Worm (Caenorhabditis elegans): Measurements from ENCODE around the gene srh-237.

Gene srh-237

DNA sequence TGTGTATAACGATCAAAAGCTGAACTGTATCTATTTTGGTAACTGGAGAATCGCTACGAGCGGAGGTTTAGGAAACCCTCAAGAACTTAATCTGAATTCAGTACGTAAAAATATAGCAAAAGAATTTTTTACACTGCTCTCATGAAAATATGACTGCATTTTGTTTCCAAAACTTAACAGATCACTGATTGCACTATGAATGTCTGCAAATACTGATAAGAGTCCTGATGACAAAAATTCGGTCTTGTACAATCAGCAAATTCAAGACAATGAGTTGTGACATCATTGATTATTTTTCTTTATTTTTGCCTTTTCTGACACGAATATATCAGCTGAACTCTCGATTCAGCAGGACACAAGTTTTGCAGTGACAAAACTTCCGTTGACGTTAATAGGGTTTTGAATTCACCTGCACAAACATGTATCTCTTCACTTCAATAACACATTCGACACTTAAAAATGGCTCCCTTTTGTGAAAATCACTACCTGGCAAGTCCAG lies at the start of gene srh-237:
TSS of gene srh-237 (plus strand) at position 449 of the 499 bp plus-strand sequence.
- no peak for TF ChIP-seq dao-5 (tag; optimal IDR thresholded peaks at IDR 0.05)
- no peak for TF ChIP-seq him-1 (tag; optimal IDR thresholded peaks at IDR 0.05)
- TF ChIP-seq W03F9.2 (tag; optimal IDR thresholded peaks at IDR 0.05): no peak

DNA sequence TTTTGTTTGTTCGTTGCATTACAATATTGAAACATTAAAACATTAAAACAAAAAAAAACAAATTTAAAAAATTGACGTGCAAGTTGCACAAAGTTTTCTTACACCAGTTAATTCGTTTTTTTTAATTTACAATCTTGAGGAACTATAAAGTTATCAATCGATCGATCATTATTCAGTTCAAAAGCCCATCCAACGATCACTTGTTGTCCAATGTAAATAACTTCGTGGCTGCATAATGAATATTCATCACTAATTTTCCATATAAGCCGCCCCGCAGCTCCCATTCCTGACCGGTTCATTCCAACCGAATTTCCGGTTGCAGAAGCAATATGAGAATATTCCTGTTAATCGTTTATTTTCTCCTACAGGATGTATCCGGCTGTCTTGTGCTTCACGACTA lies 47.9 kb upstream of the srh-237 start, which contains the start of gene hpo-33:
TSS of gene hpo-33 (plus strand) at position 301 of the 400 bp plus-strand sequence.
- TF ChIP-seq W03F9.2 (tag; optimal IDR thresholded peaks at IDR 0.05) (no peak), him-1 (tag; optimal IDR thresholded peaks at IDR 0.05) (no peak), dao-5 (tag; optimal IDR thresholded peaks at IDR 0.05) (no peak)

DNA sequence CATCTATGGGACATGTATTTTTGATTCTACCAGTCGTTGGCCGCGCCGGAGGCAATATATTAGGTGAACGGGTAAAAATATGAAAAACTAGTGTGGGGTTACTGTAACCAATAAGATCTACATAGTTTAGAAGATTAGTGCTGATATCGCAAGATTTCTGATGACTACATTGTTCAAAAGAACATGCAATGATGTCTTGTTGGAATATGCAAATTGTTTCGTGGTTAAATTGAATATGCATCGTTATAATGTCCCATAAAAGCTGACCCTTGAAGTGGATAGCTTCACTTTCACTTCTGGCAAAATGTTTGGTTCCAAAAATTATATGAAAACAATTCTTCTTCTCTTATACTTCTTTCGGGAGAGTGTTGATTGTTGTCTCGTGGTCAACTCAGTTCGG lies 45.7 kb upstream of the srh-237 start, which contains the start of gene F28B1.2:
TSS of gene F28B1.2 (plus strand) at position 301 of the 400 bp plus-strand sequence.
- no peak for TF ChIP-seq him-1 (tag; optimal IDR thresholded peaks at IDR 0.05)
- no peak for TF ChIP-seq dao-5 (tag; optimal IDR thresholded peaks at IDR 0.05)
- TF ChIP-seq W03F9.2 (tag; optimal IDR thresholded peaks at IDR 0.05): no peak

DNA sequence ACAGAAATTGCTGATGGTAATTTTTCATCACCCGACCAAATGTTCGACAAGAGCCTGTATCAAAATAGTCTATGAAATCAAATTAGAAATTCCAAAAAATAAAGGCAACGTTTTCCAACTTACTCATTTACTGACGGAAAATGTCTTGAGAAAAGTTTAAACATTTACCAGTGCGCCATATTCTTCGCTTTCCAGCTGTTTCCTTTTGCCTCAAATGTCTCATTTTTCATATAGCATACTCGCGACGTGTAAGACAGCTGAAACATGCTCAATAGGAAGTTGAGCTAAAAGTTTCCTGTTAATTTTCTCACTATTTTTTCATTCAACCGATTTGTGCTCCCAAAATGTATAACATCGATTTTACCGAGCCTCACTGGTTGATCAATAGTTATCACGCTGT lies 30.2 kb upstream of the srh-237 start, which contains the start of gene sri-66:
TSS of gene sri-66 (plus strand) at position 301 of the 400 bp plus-strand sequence.
- no peak for TF ChIP-seq W03F9.2 (tag; optimal IDR thresholded peaks at IDR 0.05)
- no peak for TF ChIP-seq dao-5 (tag; optimal IDR thresholded peaks at IDR 0.05)
- TF ChIP-seq him-1 (tag; optimal IDR thresholded peaks at IDR 0.05): no peak

DNA sequence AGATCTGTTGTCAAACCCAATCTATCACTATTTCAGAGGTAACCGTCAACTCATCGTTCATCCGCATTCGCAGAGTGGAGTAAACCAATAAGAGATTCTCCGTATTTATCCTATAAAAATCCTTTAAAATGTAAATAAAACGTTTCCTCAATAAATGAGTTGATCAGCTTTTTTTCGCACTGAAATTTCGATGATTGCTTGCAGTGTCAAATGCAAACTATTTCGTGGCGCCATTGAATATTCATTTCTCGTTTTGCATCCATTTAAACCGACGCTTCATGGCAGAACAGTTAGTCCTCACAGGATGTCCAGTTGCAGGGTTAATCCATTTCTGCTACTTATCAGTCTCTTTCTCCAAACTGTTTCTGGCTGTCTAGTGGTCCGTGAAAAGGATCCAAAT lies 28.6 kb upstream of the srh-237 start, which contains the start of gene F28B1.9:
TSS of gene F28B1.9 (plus strand) at position 301 of the 400 bp plus-strand sequence.
- TF ChIP-seq dao-5 (tag; optimal IDR thresholded peaks at IDR 0.05) (no peak), W03F9.2 (tag; optimal IDR thresholded peaks at IDR 0.05) (no peak), him-1 (tag; optimal IDR thresholded peaks at IDR 0.05) (no peak)

DNA sequence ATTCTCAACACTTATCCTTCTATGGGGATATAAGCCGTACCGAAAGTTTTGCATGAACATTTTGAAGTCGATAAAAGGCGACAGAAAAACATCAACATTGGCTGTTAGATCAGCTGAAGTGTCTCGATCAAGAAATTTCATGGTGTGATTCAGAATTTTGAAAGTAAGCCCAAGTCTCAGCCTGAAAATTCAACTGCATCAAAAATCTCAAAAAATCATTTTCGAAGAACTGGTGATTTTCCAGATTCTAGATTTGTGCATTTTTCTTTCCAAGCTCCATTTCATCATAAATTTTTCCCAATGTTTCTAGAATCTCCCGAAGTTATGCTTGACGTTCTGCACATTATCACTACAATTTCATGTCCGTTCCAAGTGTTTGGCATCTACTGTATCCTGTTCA lies 25.5 kb upstream of the srh-237 start, which contains the start of gene srh-255:
TSS of gene srh-255 (plus strand) at position 301 of the 400 bp plus-strand sequence.
- no peak for TF ChIP-seq W03F9.2 (tag; optimal IDR thresholded peaks at IDR 0.05)
- no peak for TF ChIP-seq dao-5 (tag; optimal IDR thresholded peaks at IDR 0.05)
- no peak for TF ChIP-seq him-1 (tag; optimal IDR thresholded peaks at IDR 0.05)

DNA sequence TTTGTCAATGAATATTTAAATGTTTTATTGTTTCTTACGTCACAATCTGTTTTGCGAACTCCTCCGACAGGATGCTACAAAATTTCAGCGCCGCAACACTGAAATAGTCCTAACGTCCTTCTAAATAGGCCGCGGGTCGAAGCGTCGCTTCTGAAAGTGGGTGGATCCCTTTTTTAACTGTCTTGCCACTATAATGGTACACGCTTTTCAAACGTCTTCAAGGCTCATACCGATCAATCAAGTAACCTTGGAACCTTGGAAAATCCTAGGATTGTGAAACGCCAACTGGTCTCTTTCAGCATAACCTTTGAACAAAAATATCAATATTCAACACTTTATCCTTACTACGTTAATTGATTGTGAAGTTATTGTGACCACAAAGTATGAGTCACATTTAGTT lies 23.5 kb upstream of the srh-237 start:
- TF ChIP-seq dao-5 (tag; optimal IDR thresholded peaks at IDR 0.05): no peak
- TF ChIP-seq W03F9.2 (tag; optimal IDR thresholded peaks at IDR 0.05): no peak
- no peak for TF ChIP-seq him-1 (tag; optimal IDR thresholded peaks at IDR 0.05)

DNA sequence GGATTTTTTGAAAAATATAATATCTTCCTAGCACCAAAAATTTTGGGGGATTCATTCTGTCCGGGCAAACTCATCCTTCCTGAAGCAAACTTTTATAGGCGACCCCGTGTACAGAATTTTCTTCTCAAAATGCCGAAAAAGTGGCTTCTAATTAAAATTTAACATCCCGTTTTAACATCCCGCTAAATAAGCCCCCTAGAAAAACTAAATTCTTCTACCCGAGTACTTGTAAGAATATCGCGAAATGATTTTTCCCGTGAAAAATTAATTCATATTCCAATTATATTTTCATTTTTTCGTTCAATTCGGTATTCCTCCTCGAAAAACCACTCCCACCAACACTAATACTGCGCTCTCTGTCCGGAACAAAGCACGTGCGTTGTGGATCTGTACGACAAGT lies 21.3 kb upstream of the srh-237 start, which contains the start of gene T05E12.8:
TSS of gene T05E12.8 (plus strand) at position 301 of the 400 bp plus-strand sequence.
- TF ChIP-seq dao-5 (tag; optimal IDR thresholded peaks at IDR 0.05) (no peak), W03F9.2 (tag; optimal IDR thresholded peaks at IDR 0.05) (no peak), him-1 (tag; optimal IDR thresholded peaks at IDR 0.05) (no peak)

DNA sequence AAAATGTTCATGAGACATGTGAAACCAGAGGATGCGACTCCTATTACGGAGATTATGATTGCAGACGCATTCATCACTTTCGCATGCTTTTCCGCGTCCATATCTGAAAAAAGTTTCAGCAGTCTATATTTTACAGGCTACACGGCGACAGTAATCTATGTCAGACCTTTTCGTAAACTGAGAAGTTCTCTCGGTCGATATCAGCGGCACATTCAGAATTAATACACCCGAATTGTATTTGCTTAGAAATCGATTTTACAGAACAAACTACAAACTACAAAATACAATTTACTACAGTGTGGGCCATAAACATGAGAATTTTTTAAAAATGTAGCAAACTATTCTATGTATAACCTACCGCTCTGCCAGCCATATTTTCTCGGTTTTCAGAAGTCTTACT lies 18.6 kb upstream of the srh-237 start, which contains the start of gene srbc-14:
TSS of gene srbc-14 (minus strand) at position 101 of the 400 bp plus-strand sequence.
- TF ChIP-seq W03F9.2 (tag; optimal IDR thresholded peaks at IDR 0.05) (no peak), him-1 (tag; optimal IDR thresholded peaks at IDR 0.05) (no peak), dao-5 (tag; optimal IDR thresholded peaks at IDR 0.05) (no peak)

DNA sequence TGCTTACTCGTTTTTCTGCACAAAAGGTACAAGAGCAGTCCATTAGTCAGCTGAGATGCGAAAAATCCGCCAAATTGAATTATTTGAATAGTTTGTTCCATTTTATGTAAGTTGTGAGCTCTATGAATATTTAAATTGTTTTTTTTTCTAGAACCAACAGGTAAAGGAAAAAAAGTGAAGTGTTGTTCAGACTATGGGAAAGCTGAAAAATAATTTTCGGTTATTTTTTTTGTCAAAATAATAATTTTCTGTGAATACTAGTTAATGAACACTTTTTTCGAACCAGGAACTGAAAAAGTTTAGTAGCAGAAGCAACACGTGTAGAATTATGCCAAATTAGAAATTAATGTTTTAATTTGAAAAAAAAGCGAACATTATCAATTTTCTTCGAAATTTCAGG lies 14.3 kb upstream of the srh-237 start, which contains the start of gene str-125:
TSS of gene str-125 (minus strand) at position 101 of the 400 bp plus-strand sequence.
- TF ChIP-seq him-1 (tag; optimal IDR thresholded peaks at IDR 0.05) (no peak), W03F9.2 (tag; optimal IDR thresholded peaks at IDR 0.05) (no peak)

DNA sequence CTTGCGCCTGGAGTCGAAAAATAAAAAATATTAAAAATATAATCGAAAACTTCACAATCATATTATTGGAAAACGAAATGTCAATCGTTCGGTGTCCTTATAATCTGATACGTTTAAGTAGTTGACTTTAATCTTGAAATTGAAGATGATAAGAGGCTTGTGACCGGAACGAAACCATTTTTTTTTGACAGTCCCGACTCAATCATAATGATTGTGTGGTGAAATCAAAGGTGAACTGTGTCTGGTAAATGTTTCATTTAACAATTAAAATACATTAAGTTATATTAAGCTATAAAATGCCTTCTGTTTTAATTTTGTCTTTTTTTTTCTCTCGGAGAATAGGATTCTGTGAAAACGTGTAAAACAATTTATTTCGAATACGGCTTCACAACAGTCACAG lies 12.3 kb upstream of the srh-237 start, which contains the start of gene T05E12.3:
TSS of gene T05E12.3 (minus strand) at position 101 of the 400 bp plus-strand sequence.
- no peak for TF ChIP-seq him-1 (tag; optimal IDR thresholded peaks at IDR 0.05)
- no peak for TF ChIP-seq W03F9.2 (tag; optimal IDR thresholded peaks at IDR 0.05)
- TF ChIP-seq dao-5 (tag; optimal IDR thresholded peaks at IDR 0.05): no peak

DNA sequence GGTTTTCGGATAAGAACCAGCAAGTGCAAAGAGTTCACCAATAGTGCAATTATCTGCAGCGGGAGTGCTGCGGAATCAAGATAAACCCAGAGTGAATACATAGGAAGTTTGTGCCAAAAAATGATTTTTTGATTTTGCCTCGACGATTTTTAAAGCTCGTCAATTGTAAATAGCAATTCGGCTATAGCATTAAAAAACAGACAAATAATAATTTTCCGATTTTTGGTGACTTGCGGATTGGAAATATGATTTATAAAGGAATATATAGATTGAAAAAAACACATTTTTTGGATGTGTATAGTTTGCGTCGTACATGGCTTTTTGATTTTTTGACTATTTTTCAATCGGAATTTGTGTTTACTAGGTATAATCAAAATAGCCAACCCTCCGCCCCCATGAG lies 10.4 kb upstream of the srh-237 start, which contains the start of gene srw-20:
TSS of gene srw-20 (minus strand) at position 101 of the 400 bp plus-strand sequence.
- no peak for TF ChIP-seq W03F9.2 (tag; optimal IDR thresholded peaks at IDR 0.05)
- no peak for TF ChIP-seq him-1 (tag; optimal IDR thresholded peaks at IDR 0.05)

DNA sequence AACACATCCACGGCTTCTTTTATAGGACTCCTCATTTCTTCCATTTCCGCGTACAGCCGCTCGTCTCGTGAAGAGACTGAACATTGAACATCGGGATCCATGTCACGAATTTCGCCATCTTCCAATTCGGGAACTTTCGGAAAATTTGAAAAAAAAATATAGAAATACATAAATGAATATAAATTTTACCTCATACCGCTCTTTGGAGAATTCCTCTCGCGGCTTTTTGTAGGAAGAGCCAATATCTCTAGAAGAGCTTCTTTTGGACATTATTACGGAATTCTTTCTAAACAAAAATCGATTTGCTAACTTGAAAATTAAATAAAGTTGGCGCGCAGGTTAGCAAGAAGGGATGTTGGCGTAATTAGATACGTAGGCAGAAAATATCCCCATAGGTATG lies 7.5 kb upstream of the srh-237 start, which contains the start of gene T05E12.9:
TSS of gene T05E12.9 (minus strand) at position 101 of the 400 bp plus-strand sequence.
- TF ChIP-seq W03F9.2 (tag; optimal IDR thresholded peaks at IDR 0.05): no peak
- no peak for TF ChIP-seq him-1 (tag; optimal IDR thresholded peaks at IDR 0.05)
- no peak for TF ChIP-seq dao-5 (tag; optimal IDR thresholded peaks at IDR 0.05)

DNA sequence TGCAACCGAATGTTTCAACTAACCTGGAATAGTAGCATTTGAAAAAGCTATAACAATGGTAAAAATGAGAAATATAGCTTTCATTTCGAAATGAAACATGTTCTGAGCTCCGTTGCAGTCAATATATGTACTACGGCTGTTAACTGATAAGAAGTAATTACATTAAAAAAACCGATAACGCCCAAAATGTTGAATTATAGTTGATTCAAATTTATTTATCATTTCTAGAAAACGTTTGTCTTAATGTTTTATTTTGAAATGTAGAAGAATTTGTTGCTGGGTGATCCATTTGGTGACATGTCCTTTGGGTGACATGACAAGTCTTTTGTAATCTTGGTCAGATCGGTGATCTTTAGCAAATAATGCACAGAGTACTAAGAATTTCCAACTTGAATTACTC lies 837 bp upstream of the srh-237 start, which contains the start of gene T05E12.6:
TSS of gene T05E12.6 (minus strand) at position 101 of the 400 bp plus-strand sequence.
- TF ChIP-seq dao-5 (tag; optimal IDR thresholded peaks at IDR 0.05) (no peak), W03F9.2 (tag; optimal IDR thresholded peaks at IDR 0.05) (no peak), him-1 (tag; optimal IDR thresholded peaks at IDR 0.05) (no peak)

Measured in whole organism, L4/young adult.